Fruit fly (Drosophila melanogaster) whole organism, prepupa: Measurements from ENCODE around the gene Cda5.

ENCODE experiments used
- CG10631 ChIP-seq: fragments of 200-800 bp; sonication (Bioruptor generic); optimal IDR thresholded peaks from 2 replicates; lab custom pipeline; 2016; ENCODE audit warnings: missing biosample characterization, missing genetic modification characterization
- CG11294 ChIP-seq: fragments of 200-800 bp; sonication (Bioruptor generic); IDR thresholded peaks from 2 replicates; pipeline ENCODE4 v1.3.6; 2022; ENCODE audit warnings: missing biosample characterization, missing genetic modification characterization
- CG16779 ChIP-seq: fragments of 200-800 bp; sonication (Bioruptor generic); optimal IDR thresholded peaks from 3 replicates; lab custom pipeline; 2017; ENCODE audit warnings: missing biosample characterization, mild to moderate bottlenecking, missing genetic modification characterization
- CG6276 ChIP-seq: fragments of 200-800 bp; sonication (Bioruptor generic); optimal IDR thresholded peaks from 2 replicates; lab custom pipeline; 2017; ENCODE audit warnings: missing biosample characterization, mild to moderate bottlenecking, missing genetic modification characterization
- Gug ChIP-seq: fragments of 200-800 bp; sonication (Bioruptor generic); IDR thresholded peaks from 2 replicates; pipeline ENCODE4 v1.3.6; 2022; ENCODE audit warnings: missing biosample characterization, missing genetic modification characterization
- Hr39 ChIP-seq: fragments of 200-800 bp; sonication (Bioruptor generic); optimal IDR thresholded peaks from 2 replicates; lab custom pipeline; 2016; ENCODE audit warnings: missing biosample characterization, missing genetic modification characterization
- Hr4 ChIP-seq: fragments of 200-800 bp; sonication (Bioruptor generic); optimal IDR thresholded peaks from 3 replicates; lab custom pipeline; 2016; ENCODE audit warnings: missing biosample characterization, missing genetic modification characterization
- OdsH ChIP-seq: fragments of 200-800 bp; sonication (Bioruptor generic); optimal IDR thresholded peaks from 3 replicates; lab custom pipeline; 2016; ENCODE audit warnings: missing biosample characterization, missing genetic modification characterization
- Sox15 ChIP-seq: fragments of 200-800 bp; sonication (Bioruptor generic); optimal IDR thresholded peaks from 3 replicates; lab custom pipeline; 2016; ENCODE audit warnings: missing biosample characterization, missing genetic modification characterization
- salr ChIP-seq, 2 experiments: fragments of 200-800 bp; sonication (Bioruptor generic); optimal IDR thresholded peaks; 3 replicates each; lab custom pipeline; 2016 to 2018; ENCODE audit warnings: missing biosample characterization in 2 of 2, missing genetic modification characterization in 2 of 2, mild to moderate bottlenecking in 1 of 2

DNA sequence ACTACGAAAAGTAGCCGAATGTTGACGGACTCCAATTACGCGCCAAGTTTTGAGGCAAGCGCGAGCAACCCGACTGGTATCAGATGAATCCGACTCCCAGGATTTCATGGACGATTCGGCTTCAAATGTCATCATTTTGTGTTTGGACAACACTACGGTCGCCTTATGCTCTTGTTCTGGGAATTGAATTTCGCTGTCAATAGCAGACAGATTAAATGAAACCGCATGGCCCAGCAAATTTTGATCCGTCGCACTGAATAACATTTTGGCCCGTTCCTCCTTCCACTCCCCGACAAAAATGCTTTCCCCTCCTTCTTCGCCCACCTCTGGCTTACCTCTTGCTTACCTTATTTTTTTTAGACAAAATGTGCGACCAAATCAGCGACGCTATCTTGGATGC lies 44.8 kb upstream of the Cda5 start:
- TF ChIP-seq salr (GFP tag; optimal IDR thresholded peaks at IDR 0.05; lab: Kevin White, UChicago) (no peak), Sox15 (GFP tag; lab: Kevin White, UChicago) (no peak), CG6276 (GFP tag; lab: Kevin White, UChicago) (no peak), CG11294 (no peak), CG10631 (GFP tag; lab: Kevin White, UChicago) (no peak), CG16779 (tag; lab: Kevin White, UChicago) (no peak), Gug (no peak), Hr39 (GFP tag; lab: Kevin White, UChicago) (no peak), OdsH (GFP tag; lab: Kevin White, UChicago) (no peak), Hr4 (no peak)
